Worm (Caenorhabditis elegans) whole organism, L1 larva: Measurements from ENCODE around the gene cal-7.

Source experiments
- C34B4.2 ChIP-seq: sonication (generic microtip); optimal IDR thresholded peaks from 2 replicates; lab custom pipeline; 2017; ENCODE audit warnings: mild to moderate bottlenecking, missing genetic modification characterization, missing compliant biosample characterization
- F16B12.6 ChIP-seq: fragments of 150-350 bp; optimal IDR thresholded peaks from 2 replicates; lab custom pipeline; 2014; ENCODE audit warnings: missing biosample characterization, missing genetic modification characterization
- aha-1 ChIP-seq: fragments of 150-350 bp; optimal IDR thresholded peaks from 2 replicates; lab custom pipeline; 2014; ENCODE audit warnings: missing biosample characterization, missing genetic modification characterization
- alr-1 ChIP-seq: fragments of 200-800 bp; sonication (Bioruptor generic); optimal IDR thresholded peaks from 2 replicates; lab custom pipeline; 2018; ENCODE audit warnings: borderline replicate concordance, mild to moderate bottlenecking, missing genetic modification characterization, missing compliant biosample characterization
- ama-1 ChIP-seq: fragments of 150-350 bp; optimal IDR thresholded peaks from 2 replicates; lab custom pipeline; 2014
- blmp-1 ChIP-seq: fragments of 150-350 bp; optimal IDR thresholded peaks from 2 replicates; lab custom pipeline; 2014; ENCODE audit warnings: missing biosample characterization, missing genetic modification characterization
- ceh-63 ChIP-seq: fragments of 200-800 bp; sonication (Bioruptor generic); optimal IDR thresholded peaks from 2 replicates; lab custom pipeline; 2018; ENCODE audit warnings: mild to moderate bottlenecking, missing genetic modification characterization, missing compliant biosample characterization
- ces-1 ChIP-seq: fragments of 150-350 bp; optimal IDR thresholded peaks from 2 replicates; lab custom pipeline; 2014; ENCODE audit warnings: missing biosample characterization, missing genetic modification reagents, missing genetic modification characterization
- efl-1 ChIP-seq, 4 experiments: fragments of 150-350 bp; optimal IDR thresholded peaks in 3 of 4; peaks in 1 of 4; 1 replicate in 1 of 4; 2 replicates in 3 of 4; lab custom pipeline; 2014; ENCODE audit warnings: missing biosample characterization in 2 of 4, missing genetic modification characterization in 2 of 4, missing genetic modification reagents in 2 of 4
- ets-5 ChIP-seq: fragments of 200-800 bp; sonication (Bioruptor generic); IDR thresholded peaks from 2 replicates; pipeline ENCODE4 v1.3.6; 2022; ENCODE audit warnings: missing genetic modification characterization, missing compliant biosample characterization
- fkh-10 ChIP-seq: sonication (generic microtip); optimal IDR thresholded peaks from 2 replicates; lab custom pipeline; 2017; ENCODE audit warnings: missing biosample characterization, missing genetic modification reagents, missing genetic modification characterization
- fkh-4 ChIP-seq: sonication (generic microtip); optimal IDR thresholded peaks from 2 replicates; lab custom pipeline; 2016; ENCODE audit warnings: missing compliant biosample characterization, missing genetic modification characterization, borderline replicate concordance
- fos-1 ChIP-seq: fragments of 150-350 bp; optimal IDR thresholded peaks from 2 replicates; lab custom pipeline; 2014; ENCODE audit warnings: missing biosample characterization, missing genetic modification characterization
- grh-1 ChIP-seq: fragments of 200-800 bp; sonication (Bioruptor generic); IDR thresholded peaks from 2 replicates; pipeline ENCODE4 v1.3.6; 2022; ENCODE audit warnings: missing genetic modification reagents, missing genetic modification characterization, missing compliant biosample characterization
- hlh-17 ChIP-seq: fragments of 200-800 bp; sonication (Bioruptor generic); optimal IDR thresholded peaks from 2 replicates; lab custom pipeline; 2018; ENCODE audit warnings: missing genetic modification characterization, mild to moderate bottlenecking, missing compliant biosample characterization, moderate library complexity, borderline replicate concordance
- irx-1 ChIP-seq: sonication (generic microtip); optimal IDR thresholded peaks from 2 replicates; lab custom pipeline; 2016; ENCODE audit warnings: missing genetic modification characterization, missing compliant biosample characterization
- isw-1 ChIP-seq: fragments of 200-800 bp; sonication (Bioruptor generic); IDR thresholded peaks from 2 replicates; pipeline ENCODE4 v1.3.6; 2022; ENCODE audit warnings: missing genetic modification characterization, missing compliant biosample characterization
- lin-13 ChIP-seq: fragments of 150-350 bp; optimal IDR thresholded peaks from 2 replicates; lab custom pipeline; 2014; ENCODE audit warnings: missing biosample characterization, missing genetic modification reagents, missing genetic modification characterization
- lin-15B ChIP-seq: fragments of 150-350 bp; sonication (generic microtip); optimal IDR thresholded peaks from 3 replicates; lab custom pipeline; 2014; ENCODE audit warnings: missing biosample characterization, missing genetic modification characterization
- lin-39 ChIP-seq: fragments of 150-350 bp; optimal IDR thresholded peaks from 2 replicates; lab custom pipeline; 2014; ENCODE audit warnings: missing biosample characterization, missing genetic modification reagents, missing genetic modification characterization
- lsy-2 ChIP-seq, 2 experiments: fragments of 150-350 bp; optimal IDR thresholded peaks; 2 replicates each; lab custom pipeline; 2014; ENCODE audit warnings: missing biosample characterization in 2 of 2, missing genetic modification characterization in 2 of 2
- mef-2 ChIP-seq: fragments of 150-350 bp; optimal IDR thresholded peaks from 2 replicates; lab custom pipeline; 2014; ENCODE audit warnings: missing biosample characterization, missing genetic modification characterization
- nhr-19 ChIP-seq: fragments of 200-800 bp; sonication (Bioruptor generic); conservative IDR thresholded peaks from 2 replicates; pipeline ENCODE4 v1.3.6; 2022; ENCODE audit warnings: missing genetic modification characterization, missing compliant biosample characterization
- nhr-20 ChIP-seq: sonication (generic microtip); optimal IDR thresholded peaks from 2 replicates; lab custom pipeline; 2016; ENCODE audit warnings: mild to moderate bottlenecking, missing genetic modification characterization, missing compliant biosample characterization
- nhr-47 ChIP-seq: sonication (generic microtip); optimal IDR thresholded peaks from 2 replicates; lab custom pipeline; 2016; ENCODE audit warnings: mild to moderate bottlenecking, missing genetic modification characterization, moderate library complexity, missing compliant biosample characterization
- nhr-77 ChIP-seq: fragments of 150-350 bp; optimal IDR thresholded peaks from 2 replicates; lab custom pipeline; 2014; ENCODE audit warnings: missing biosample characterization, missing genetic modification characterization
- nhr-84 ChIP-seq: sonication (generic microtip); optimal IDR thresholded peaks from 2 replicates; lab custom pipeline; 2017; ENCODE audit warnings: missing biosample characterization, missing genetic modification characterization
- nhr-85 ChIP-seq: sonication (generic microtip); peaks from one replicate; lab custom pipeline; 2016; ENCODE audit warnings: missing genetic modification characterization, inconsistent platforms, missing compliant biosample characterization
- pag-3 ChIP-seq: sonication (generic microtip); optimal IDR thresholded peaks from 2 replicates; lab custom pipeline; 2017; ENCODE audit warnings: missing genetic modification characterization, mild to moderate bottlenecking, missing compliant biosample characterization, antibody characterized with exemption, borderline replicate concordance; ENCODE audit not compliant: insufficient read depth
- pax-3 ChIP-seq: fragments of 200-800 bp; sonication (Bioruptor generic); optimal IDR thresholded peaks from 2 replicates; lab custom pipeline; 2018; ENCODE audit warnings: mild to moderate bottlenecking, missing genetic modification characterization, moderate library complexity, missing compliant biosample characterization
- rnt-1 ChIP-seq: sonication (generic microtip); optimal IDR thresholded peaks from 2 replicates; lab custom pipeline; 2016; ENCODE audit warnings: mild to moderate bottlenecking, missing genetic modification characterization, moderate library complexity, missing compliant biosample characterization
- skn-1 ChIP-seq: fragments of 150-350 bp; optimal IDR thresholded peaks from 2 replicates; lab custom pipeline; 2014; ENCODE audit warnings: missing biosample characterization, missing genetic modification characterization
- sox-4 ChIP-seq: sonication (generic microtip); optimal IDR thresholded peaks from 2 replicates; lab custom pipeline; 2016; ENCODE audit warnings: missing genetic modification characterization, missing compliant biosample characterization
- tbx-2 ChIP-seq: sonication (generic microtip); optimal IDR thresholded peaks from 2 replicates; lab custom pipeline; 2016; ENCODE audit warnings: missing genetic modification characterization, missing compliant biosample characterization
- unc-62 ChIP-seq: fragments of 150-350 bp; optimal IDR thresholded peaks from 2 replicates; lab custom pipeline; 2014; ENCODE audit warnings: missing biosample characterization, missing genetic modification reagents, missing genetic modification characterization
- unc-98 ChIP-seq: fragments of 200-800 bp; sonication (Bioruptor generic); IDR thresholded peaks from 2 replicates; pipeline ENCODE4 v1.3.6; 2022; ENCODE audit warnings: missing genetic modification characterization, missing compliant biosample characterization
- vab-15 ChIP-seq: sonication (generic microtip); optimal IDR thresholded peaks from 2 replicates; lab custom pipeline; 2017; ENCODE audit warnings: missing genotype, mild to moderate bottlenecking, missing genetic modification characterization, missing compliant biosample characterization
- zip-4 ChIP-seq: fragments of 200-800 bp; sonication (Bioruptor generic); optimal IDR thresholded peaks from 2 replicates; lab custom pipeline; 2018; ENCODE audit warnings: mild to moderate bottlenecking, missing genetic modification characterization, moderate library complexity, missing compliant biosample characterization
- ztf-11 ChIP-seq, 2 experiments: sonication (generic microtip); optimal IDR thresholded peaks; 2 replicates each; lab custom pipeline; 2016 to 2017; ENCODE audit warnings: missing genetic modification characterization in 2 of 2, missing biosample characterization in 1 of 2, missing compliant biosample characterization in 1 of 2
- ztf-4 ChIP-seq: fragments of 150-350 bp; optimal IDR thresholded peaks from 2 replicates; lab custom pipeline; 2014; ENCODE audit warnings: missing biosample characterization, missing genetic modification characterization

Gene cal-7

ce11 chrV:9730743-9731706 lies 2.9 kb upstream of the cal-7 start (continued):
- TF ChIP-seq lin-15B (tag; lab: Kevin White, UChicago) (peak; percentile 60), fkh-10 (GFP tag; lab: Kevin White, UChicago) (peak; percentile 96), ets-5 (GFP tag; lab: Robert Waterston, UW) (no peak), mef-2 (tag; lab: Kevin White, UChicago) (peak; percentile 82), unc-62 (GFP tag; lab: Kevin White, UChicago) (no peak), hlh-17 (GFP tag; lab: Kevin White, UChicago) (no peak), ama-1 (lab: Kevin White, UChicago) (peak; percentile 100), unc-98 (GFP tag; lab: Robert Waterston, UW) (no peak; the same call in 1 of the 2 replicates), irx-1 (peak; percentile 87), skn-1 (tag; lab: Kevin White, UChicago) (peak; percentile 80), ceh-63 (GFP tag; lab: Kevin White, UChicago) (no peak), sox-4 (tag; lab: Kevin White, UChicago) (peak; percentile 87), lsy-2 (tag; optimal IDR thresholded peaks at IDR 0.05; lab: Kevin White, UChicago) (peak; percentile 95 to 99), pax-3 (tag; lab: Kevin White, UChicago) (peak; percentile 87), nhr-84 (no peak), lin-13 (GFP tag; lab: Kevin White, UChicago) (peak; percentile 88), efl-1 (optimal IDR thresholded peaks at IDR 0.05; lab: Kevin White, UChicago) (peak; percentile 82 to 84), efl-1 (GFP tag; optimal IDR thresholded peaks at IDR 0.05 in 1 of 2; lab: Kevin White, UChicago) (peak; percentile 63 to 95), vab-15 (tag; lab: Kevin White, UChicago) (peak; percentile 96), F16B12.6 (peak; percentile 10), ces-1 (GFP tag; lab: Kevin White, UChicago) (peak; percentile 23), fkh-4 (tag; lab: Kevin White, UChicago) (peak; percentile 40), lin-39 (tag; lab: Kevin White, UChicago) (peak; percentile 24), C34B4.2 (tag; lab: Kevin White, UChicago) (no peak), aha-1 (tag; lab: Kevin White, UChicago) (no peak), ztf-4 (tag; lab: Kevin White, UChicago) (peak; percentile 88), rnt-1 (tag; lab: Kevin White, UChicago) (peak; percentile 70), nhr-19 (GFP tag; lab: Robert Waterston, UW) (peak; percentile 89), grh-1 (no peak; the same call in none of the 2 replicates), zip-4 (GFP tag; lab: Kevin White, UChicago) (peak; percentile 67), fos-1 (tag; lab: Kevin White, UChicago) (peak; percentile 84), tbx-2 (tag; lab: Kevin White, UChicago) (peak; percentile 97), blmp-1 (peak; percentile 89), alr-1 (tag; lab: Kevin White, UChicago) (no peak), nhr-77 (tag; lab: Kevin White, UChicago) (peak; percentile 94), ztf-11 (tag; optimal IDR thresholded peaks at IDR 0.05; lab: Kevin White, UChicago) (peak in 1 of 2 experiments; percentile 82), pag-3 (tag; lab: Kevin White, UChicago) (no peak), nhr-47 (tag; lab: Kevin White, UChicago) (peak; percentile 95), nhr-20 (tag; lab: Kevin White, UChicago) (peak; percentile 98), isw-1 (GFP tag; lab: Robert Waterston, UW) (peak; percentile 90), nhr-85 (tag; lab: Kevin White, UChicago) (peak; percentile 96)
